Worm (Caenorhabditis elegans) whole organism, young adult: ENCODE data around the gene clec-127.

ENCODE experiments used
- F49E8.2 ChIP-seq: sonication (generic microtip); optimal IDR thresholded peaks from 3 replicates; lab custom pipeline; 2017; ENCODE audit warnings: missing genetic modification characterization, mild to moderate bottlenecking, missing compliant biosample characterization, antibody characterized with exemption, moderate library complexity; ENCODE audit not compliant: insufficient read depth
- F57C9.4 ChIP-seq: sonication (generic microtip); optimal IDR thresholded peaks from 2 replicates; lab custom pipeline; 2017; ENCODE audit warnings: mild to moderate bottlenecking, missing genetic modification characterization, missing compliant biosample characterization
- Y53F4B.3 ChIP-seq: fragments of 200-800 bp; sonication (Bioruptor generic); IDR thresholded peaks from 2 replicates; pipeline ENCODE4 v1.3.6; 2022; ENCODE audit warnings: missing genetic modification reagents, missing genetic modification characterization, missing compliant biosample characterization
- ama-1 ChIP-seq, 3 experiments: fragments of 150-350 bp in 1 of 3; sonication (generic microtip) in 2 of 3; optimal IDR thresholded peaks; 2 replicates each; lab custom pipeline; 2014 to 2018; ENCODE audit warnings: missing biosample characterization in 2 of 3, missing genetic modification characterization in 2 of 3, missing genetic modification reagents in 2 of 3
- egl-44 ChIP-seq: fragments of 200-800 bp; sonication (Bioruptor generic); IDR thresholded peaks from 2 replicates; pipeline ENCODE4 v1.3.6; 2022; ENCODE audit warnings: missing genetic modification reagents, missing genetic modification characterization, missing compliant biosample characterization
- pbrm-1 ChIP-seq: fragments of 200-800 bp; sonication (Bioruptor generic); IDR thresholded peaks from 2 replicates; pipeline ENCODE4 v1.3.6; 2022; ENCODE audit warnings: missing genetic modification reagents, missing genetic modification characterization, missing compliant biosample characterization
- pha-4 ChIP-seq: fragments of 150-350 bp; sonication (generic microtip); optimal IDR thresholded peaks from 2 replicates; lab custom pipeline; 2014; ENCODE audit warnings: missing biosample characterization, missing genetic modification reagents, missing genetic modification characterization
- snpc-4 ChIP-seq, 5 experiments: fragments of 150-350 bp in 1 of 5; sonication (generic microtip) in 4 of 5; optimal IDR thresholded peaks; 2 replicates each; lab custom pipeline; 2014 to 2018; ENCODE audit warnings: missing genetic modification characterization in 5 of 5, missing biosample characterization in 3 of 5, antibody characterized with exemption in 2 of 5, mild to moderate bottlenecking in 2 of 5, missing compliant biosample characterization in 2 of 5, missing genotype in 2 of 5, moderate library complexity in 2 of 5, missing genetic modification reagents in 1 of 5
- tlf-1 ChIP-seq: fragments of 200-800 bp; sonication (Bioruptor generic); optimal IDR thresholded peaks from 2 replicates; lab custom pipeline; 2018; ENCODE audit warnings: mild to moderate bottlenecking, missing genetic modification characterization, missing compliant biosample characterization
- unc-130 ChIP-seq: sonication (generic microtip); optimal IDR thresholded peaks from 2 replicates; lab custom pipeline; 2016; ENCODE audit warnings: missing genetic modification reagents, missing genetic modification characterization, missing compliant biosample characterization
- ztf-28 ChIP-seq: fragments of 200-800 bp; sonication (Bioruptor generic); IDR thresholded peaks from 2 replicates; pipeline ENCODE4 v1.3.6; 2022; ENCODE audit warnings: missing genetic modification reagents, missing genetic modification characterization, missing compliant biosample characterization

- TF ChIP-seq F57C9.4 (tag; lab: Kevin White, UChicago) (no peak), unc-130 (GFP tag; lab: Kevin White, UChicago) (no peak), tlf-1 (GFP tag; lab: Kevin White, UChicago) (no peak), ztf-28 (no peak), pha-4 (tag; lab: Kevin White, UChicago) (no peak), pbrm-1 (GFP tag; lab: Robert Waterston, UW) (no peak), snpc-4 (GFP tag; optimal IDR thresholded peaks at IDR 0.05; lab: Kevin White, UChicago) (no peak), snpc-4 (tag; optimal IDR thresholded peaks at IDR 0.05; lab: Kevin White, UChicago) (no peak), Y53F4B.3 (no peak), F49E8.2 (tag; lab: Kevin White, UChicago) (no peak), egl-44 (GFP tag; lab: Robert Waterston, UW) (no peak), ama-1 (optimal IDR thresholded peaks at IDR 0.05; lab: Kevin White, UChicago) (no peak), ama-1 (GFP tag; optimal IDR thresholded peaks at IDR 0.05; lab: Kevin White, UChicago) (no peak)
These were observed 2.0 kb downstream of the clec-127 start for ce11 chrII:3567066-3567465.
